Worm (Caenorhabditis elegans) whole organism, L4 larva: ENCODE data around the gene F54C8.6.

Experiments
- F26F4.8 ChIP-seq: fragments of 200-800 bp; sonication (Bioruptor generic); conservative IDR thresholded peaks from 2 replicates; pipeline ENCODE4 v1.3.6; 2022; ENCODE audit warnings: missing genetic modification characterization, missing compliant biosample characterization
- Y105C5A.15 ChIP-seq: fragments of 200-800 bp; sonication (Bioruptor generic); IDR thresholded peaks from 2 replicates; pipeline ENCODE4 v1.3.6; 2022; ENCODE audit warnings: missing genetic modification characterization, missing compliant biosample characterization
- Y75B8A.6 ChIP-seq: fragments of 200-800 bp; sonication (Bioruptor generic); IDR thresholded peaks from 2 replicates; pipeline ENCODE4 v1.3.6; 2022; ENCODE audit warnings: missing genetic modification reagents, missing genetic modification characterization, missing compliant biosample characterization
- attf-4 ChIP-seq: sonication (generic microtip); optimal IDR thresholded peaks from 3 replicates; lab custom pipeline; 2017; ENCODE audit warnings: missing biosample characterization, missing genetic modification characterization
- cey-2 ChIP-seq: sonication (generic microtip); optimal IDR thresholded peaks from 3 replicates; lab custom pipeline; 2017; ENCODE audit warnings: missing genetic modification characterization, mild to moderate bottlenecking, missing compliant biosample characterization, antibody characterized with exemption, borderline replicate concordance; ENCODE audit not compliant: insufficient read depth
- daf-12 ChIP-seq: fragments of 150-350 bp; optimal IDR thresholded peaks from 2 replicates; lab custom pipeline; 2014; ENCODE audit warnings: missing biosample characterization, missing genetic modification reagents, missing genetic modification characterization
- daf-16 ChIP-seq, 3 experiments: sonication (generic microtip); optimal IDR thresholded peaks; 2 replicates each; lab custom pipeline; 2016 to 2017; ENCODE audit warnings: missing genetic modification characterization in 3 of 3, missing genetic modification reagents in 3 of 3, mild to moderate bottlenecking in 2 of 3, missing compliant biosample characterization in 2 of 3, missing biosample characterization in 1 of 3, moderate library complexity in 1 of 3
- dmd-6 ChIP-seq: fragments of 200-800 bp; sonication (Bioruptor generic); IDR thresholded peaks from 2 replicates; pipeline ENCODE4 v1.3.6; 2022; ENCODE audit warnings: missing genetic modification reagents, missing genetic modification characterization, missing compliant biosample characterization
- dpl-1 ChIP-seq: fragments of 150-350 bp; optimal IDR thresholded peaks from 2 replicates; lab custom pipeline; 2014; ENCODE audit warnings: missing biosample characterization, missing genetic modification reagents, missing genetic modification characterization
- duxl-1 ChIP-seq: sonication (generic microtip); optimal IDR thresholded peaks from 2 replicates; lab custom pipeline; 2016; ENCODE audit warnings: mild to moderate bottlenecking, missing genetic modification characterization, moderate library complexity, missing compliant biosample characterization; ENCODE audit not compliant: poor library complexity
- dve-1 ChIP-seq: sonication (generic microtip); optimal IDR thresholded peaks from 2 replicates; lab custom pipeline; 2017; ENCODE audit warnings: antibody characterized with exemption, mild to moderate bottlenecking, missing genetic modification characterization, missing compliant biosample characterization; ENCODE audit not compliant: insufficient read depth
- egl-27 ChIP-seq: sonication (generic microtip); optimal IDR thresholded peaks from 3 replicates; lab custom pipeline; 2017; ENCODE audit warnings: missing biosample characterization, missing genetic modification reagents, missing genetic modification characterization
- gei-8 ChIP-seq: fragments of 200-800 bp; sonication (Bioruptor generic); optimal IDR thresholded peaks from 2 replicates; lab custom pipeline; 2018; ENCODE audit warnings: mild to moderate bottlenecking, missing genetic modification characterization, missing compliant biosample characterization
- hif-1 ChIP-seq, 2 experiments: sonication (generic microtip); optimal IDR thresholded peaks; 2 replicates each; lab custom pipeline; 2016 to 2017; ENCODE audit warnings: missing compliant biosample characterization in 2 of 2, missing genetic modification characterization in 2 of 2, missing genetic modification reagents in 2 of 2, missing genotype in 2 of 2, mild to moderate bottlenecking in 1 of 2
- hlh-11 ChIP-seq: fragments of 200-800 bp; sonication (Bioruptor generic); optimal IDR thresholded peaks from 2 replicates; lab custom pipeline; 2018; ENCODE audit warnings: mild to moderate bottlenecking, missing genetic modification characterization, missing compliant biosample characterization
- lim-7 ChIP-seq: fragments of 200-800 bp; sonication (Bioruptor generic); IDR thresholded peaks from 2 replicates; pipeline ENCODE4 v1.3.6; 2022; ENCODE audit warnings: missing genetic modification characterization, missing compliant biosample characterization
- lin-13 ChIP-seq: fragments of 150-350 bp; optimal IDR thresholded peaks from 2 replicates; lab custom pipeline; 2014; ENCODE audit warnings: missing biosample characterization, missing genetic modification reagents, missing genetic modification characterization
- lin-38 ChIP-seq: fragments of 200-800 bp; sonication (Bioruptor generic); IDR thresholded peaks from 2 replicates; pipeline ENCODE4 v1.3.6; 2022; ENCODE audit warnings: missing genetic modification reagents, missing genetic modification characterization, missing compliant biosample characterization
- lsy-2 ChIP-seq, 2 experiments: fragments of 150-350 bp in 1 of 2; sonication (generic microtip) in 1 of 2; optimal IDR thresholded peaks; 2 replicates each; lab custom pipeline; 2014 to 2017; ENCODE audit warnings: missing biosample characterization in 2 of 2, missing genetic modification characterization in 2 of 2
- madf-9 ChIP-seq: fragments of 200-800 bp; sonication (Bioruptor generic); conservative IDR thresholded peaks from 2 replicates; pipeline ENCODE4 v1.3.6; 2022; ENCODE audit warnings: missing genetic modification reagents, missing genetic modification characterization, missing compliant biosample characterization
- mdl-1 ChIP-seq, 2 experiments: fragments of 150-350 bp in 1 of 2; sonication (generic microtip) in 1 of 2; optimal IDR thresholded peaks; 2 replicates each; lab custom pipeline; 2014 to 2017; ENCODE audit warnings: missing biosample characterization in 2 of 2, missing genetic modification characterization in 2 of 2
- mep-1 ChIP-seq: fragments of 150-350 bp; sonication (generic microtip); optimal IDR thresholded peaks from 3 replicates; lab custom pipeline; 2014; ENCODE audit warnings: missing biosample characterization, missing genetic modification characterization
- mes-2 ChIP-seq: sonication (generic microtip); optimal IDR thresholded peaks from 2 replicates; lab custom pipeline; 2016; ENCODE audit warnings: missing genotype, mild to moderate bottlenecking, missing genetic modification characterization, missing compliant biosample characterization; ENCODE audit not compliant: poor library complexity, severe bottlenecking
- mxl-2 ChIP-seq: fragments of 200-800 bp; sonication (Bioruptor generic); conservative IDR thresholded peaks from 2 replicates; pipeline ENCODE4 v1.3.6; 2022; ENCODE audit warnings: missing genetic modification reagents, missing genetic modification characterization, missing compliant biosample characterization
- nhr-102 ChIP-seq: sonication (generic microtip); optimal IDR thresholded peaks from 2 replicates; lab custom pipeline; 2016; ENCODE audit warnings: mild to moderate bottlenecking, missing genetic modification characterization, moderate library complexity, missing compliant biosample characterization
- nhr-11 ChIP-seq: fragments of 150-350 bp; optimal IDR thresholded peaks from 2 replicates; lab custom pipeline; 2014; ENCODE audit warnings: missing biosample characterization, missing genetic modification characterization
- nhr-25 ChIP-seq: sonication (generic microtip); optimal IDR thresholded peaks from 2 replicates; lab custom pipeline; 2017; ENCODE audit warnings: missing genetic modification characterization, mild to moderate bottlenecking, missing compliant biosample characterization, antibody characterized with exemption, moderate library complexity, borderline replicate concordance; ENCODE audit not compliant: insufficient read depth
- nhr-28 ChIP-seq: fragments of 150-350 bp; optimal IDR thresholded peaks from 2 replicates; lab custom pipeline; 2014; ENCODE audit warnings: missing biosample characterization, missing genetic modification characterization
- nhr-42 ChIP-seq: fragments of 200-800 bp; sonication (Bioruptor generic); IDR thresholded peaks from 2 replicates; pipeline ENCODE4 v1.3.6; 2022; ENCODE audit warnings: missing genetic modification characterization, missing compliant biosample characterization
- pha-4 ChIP-seq, 2 experiments: fragments of 150-350 bp in 1 of 2; fragments of 200-800 bp in 1 of 2; sonication (Bioruptor generic) in 1 of 2; IDR thresholded peaks in 1 of 2; optimal IDR thresholded peaks in 1 of 2; 2 replicates each; pipeline versions ENCODE4 v1.3.6 to Lab custom; 2014 to 2022; ENCODE audit warnings: missing genetic modification characterization in 2 of 2, missing genetic modification reagents in 2 of 2, missing biosample characterization in 1 of 2, missing compliant biosample characterization in 1 of 2
- pqm-1 ChIP-seq: sonication (generic microtip); optimal IDR thresholded peaks from 2 replicates; lab custom pipeline; 2017; ENCODE audit warnings: missing biosample characterization, missing genetic modification characterization
- rbr-2 ChIP-seq: sonication (generic microtip); optimal IDR thresholded peaks from 2 replicates; lab custom pipeline; 2016; ENCODE audit warnings: missing genotype, missing genetic modification characterization, missing compliant biosample characterization
- sdz-12 ChIP-seq: fragments of 200-800 bp; sonication (Bioruptor generic); optimal IDR thresholded peaks from 2 replicates; lab custom pipeline; 2018; ENCODE audit warnings: mild to moderate bottlenecking, missing genetic modification characterization, missing compliant biosample characterization
- snpc-4 ChIP-seq: fragments of 150-350 bp; optimal IDR thresholded peaks from 2 replicates; lab custom pipeline; 2014; ENCODE audit warnings: missing biosample characterization, missing genetic modification characterization
- unc-130 ChIP-seq: sonication (generic microtip); optimal IDR thresholded peaks from 2 replicates; lab custom pipeline; 2016; ENCODE audit warnings: missing genetic modification reagents, missing genetic modification characterization, missing compliant biosample characterization
- unc-39 ChIP-seq: sonication (generic microtip); optimal IDR thresholded peaks from 2 replicates; lab custom pipeline; 2017; ENCODE audit warnings: missing biosample characterization, missing genetic modification characterization
- unc-62 ChIP-seq, 3 experiments: fragments of 150-350 bp in 1 of 3; sonication (generic microtip); optimal IDR thresholded peaks in 2 of 3; peaks in 1 of 3; 1 replicate in 1 of 3; 2 replicates in 2 of 3; lab custom pipeline; 2014 to 2017; ENCODE audit warnings: missing biosample characterization in 3 of 3, missing genetic modification characterization in 3 of 3, missing genetic modification reagents in 3 of 3, missing genotype in 1 of 3
- zfp-3 ChIP-seq: fragments of 200-800 bp; sonication (Bioruptor generic); conservative IDR thresholded peaks from 2 replicates; pipeline ENCODE4 v1.3.6; 2022; ENCODE audit warnings: missing genetic modification reagents, missing genetic modification characterization, missing compliant biosample characterization

F54C8.6 gene

ce11 chrIII:9465865-9466264 lies 16.1 kb upstream of the F54C8.6 start, which contains the start of gene B0464.6:
Gene B0464.6 (minus strand): TSS chrIII:9465965.
- TF ChIP-seq sdz-12 (no peak), gei-8 (GFP tag; lab: Kevin White, UChicago) (no peak), lin-38 (GFP tag; lab: Robert Waterston, UW) (no peak), unc-62 (GFP tag; optimal IDR thresholded peaks at IDR 0.05 in 1 of 2; lab: Kevin White, UChicago) (peak in 1 of 2 experiments; percentile 65), unc-62 (tag; optimal IDR thresholded peaks at IDR 0.05; lab: Kevin White, UChicago) (no peak), mxl-2 (GFP tag; lab: Robert Waterston, UW) (no peak), cey-2 (no peak)

ce11 chrIII:9465424-9465823 lies 15.7 kb upstream of the F54C8.6 start, which contains the start of gene B0464.9:
Gene B0464.9 (plus strand): TSS chrIII:9465767.
- TF ChIP-seq dve-1 (tag; lab: Kevin White, UChicago) (peak; percentile 51), hif-1 (tag; optimal IDR thresholded peaks at IDR 0.05; lab: Kevin White, UChicago) (peak in 1 of 2 experiments; percentile 78), rbr-2 (tag; lab: Kevin White, UChicago) (peak; percentile 13), attf-4 (tag; lab: Kevin White, UChicago) (no peak), dmd-6 (peak; percentile 40), pqm-1 (tag; lab: Kevin White, UChicago) (no peak), nhr-11 (no peak), unc-130 (peak; percentile 85), daf-16 (GFP tag; optimal IDR thresholded peaks at IDR 0.05; lab: Kevin White, UChicago) (no peak), daf-16 (tag; optimal IDR thresholded peaks at IDR 0.05; lab: Kevin White, UChicago) (peak; percentile 14), lsy-2 (tag; optimal IDR thresholded peaks at IDR 0.05; lab: Kevin White, UChicago) (peak in 1 of 2 experiments; percentile 80), nhr-28 (tag; lab: Kevin White, UChicago) (peak; percentile 14), F26F4.8 (GFP tag; lab: Robert Waterston, UW) (no peak), dpl-1 (GFP tag; lab: Kevin White, UChicago) (peak; percentile 78), hlh-11 (peak; percentile 16), nhr-25 (no peak), egl-27 (tag; lab: Kevin White, UChicago) (no peak), lin-13 (GFP tag; lab: Kevin White, UChicago) (no peak), Y75B8A.6 (GFP tag; lab: Robert Waterston, UW) (no peak), madf-9 (GFP tag; lab: Robert Waterston, UW) (no peak), nhr-42 (GFP tag; lab: Robert Waterston, UW) (no peak), mes-2 (tag; lab: Kevin White, UChicago) (peak; percentile 96), daf-12 (tag; lab: Kevin White, UChicago) (no peak), mdl-1 (tag; optimal IDR thresholded peaks at IDR 0.05; lab: Kevin White, UChicago) (no peak), mep-1 (tag; lab: Kevin White, UChicago) (peak; percentile 36), mxl-2 (GFP tag; lab: Robert Waterston, UW) (no peak), nhr-102 (tag; lab: Kevin White, UChicago) (peak; percentile 30), unc-39 (tag; lab: Kevin White, UChicago) (no peak), lim-7 (GFP tag; lab: Robert Waterston, UW) (no peak), pha-4 (GFP tag; IDR thresholded peaks at IDR 0.05; lab: Robert Waterston, UW) (no peak), pha-4 (tag; optimal IDR thresholded peaks at IDR 0.05; lab: Kevin White, UChicago) (no peak), lin-38 (GFP tag; lab: Robert Waterston, UW) (peak; percentile 77), duxl-1 (tag; lab: Kevin White, UChicago) (peak; percentile 68), snpc-4 (no peak), Y105C5A.15 (GFP tag; lab: Robert Waterston, UW) (no peak), zfp-3 (no peak)
